Worm (Caenorhabditis elegans): ENCODE data around the gene imp-2.

imp-2 gene

ce11 chrIV:11130774-11131173 lies 12.1 kb upstream of the imp-2 start:
- TF ChIP-seq nhr-84 (tag; optimal IDR thresholded peaks at IDR 0.05) = no peak
- no peak for TF ChIP-seq nhr-237 (tag; optimal IDR thresholded peaks at IDR 0.05)
- no peak for TF ChIP-seq zag-1 (tag; optimal IDR thresholded peaks at IDR 0.05)
- no peak for TF ChIP-seq hlh-17 (GFP tag; optimal IDR thresholded peaks at IDR 0.05; ENCODE audit: borderline replicate concordance)
- peak; percentile 8 for TF ChIP-seq nhr-71 (tag; optimal IDR thresholded peaks at IDR 0.05)
- TF ChIP-seq grh-1 (GFP tag; IDR thresholded peaks at IDR 0.05) = no peak
- no peak for TF ChIP-seq isw-1 (GFP tag; IDR thresholded peaks at IDR 0.05)
- TF ChIP-seq nhr-19 (GFP tag; conservative IDR thresholded peaks at IDR 0.05) = no peak
- no peak for TF ChIP-seq sup-37 (GFP tag; optimal IDR thresholded peaks at IDR 0.05)
- no peak for TF ChIP-seq nhr-85 (tag)
- no peak for TF ChIP-seq vab-15 (tag; optimal IDR thresholded peaks at IDR 0.05)
- no peak for TF ChIP-seq efl-1 (optimal IDR thresholded peaks at IDR 0.05)
- peak in 1 of 2 experiments; percentile 66 for TF ChIP-seq efl-1 (GFP tag; optimal IDR thresholded peaks at IDR 0.05 in 1 of 2)
- TF ChIP-seq pax-3 (tag; optimal IDR thresholded peaks at IDR 0.05) = no peak
- no peak for TF ChIP-seq unc-86 (tag; optimal IDR thresholded peaks at IDR 0.05)
- peak; percentile 31 for TF ChIP-seq rnt-1 (tag; optimal IDR thresholded peaks at IDR 0.05)
- no peak for TF ChIP-seq snu-23 (GFP tag; optimal IDR thresholded peaks at IDR 0.05)
- no peak for TF ChIP-seq ets-5 (GFP tag; IDR thresholded peaks at IDR 0.05)
- peak; percentile 1 for TF ChIP-seq elt-2 (tag; optimal IDR thresholded peaks at IDR 0.05)
- peak in 1 of 2 experiments; percentile 28 for TF ChIP-seq lsy-2 (tag; optimal IDR thresholded peaks at IDR 0.05)

- TF ChIP-seq lin-14 (GFP tag; optimal IDR thresholded peaks at IDR 0.05) (no peak), ceh-82 (tag; optimal IDR thresholded peaks at IDR 0.05) (no peak), nhr-12 (tag; optimal IDR thresholded peaks at IDR 0.05) (no peak), lin-39 (tag; optimal IDR thresholded peaks at IDR 0.05) (no peak), fos-1 (tag; optimal IDR thresholded peaks at IDR 0.05) (no peak), C16A3.4 (tag; optimal IDR thresholded peaks at IDR 0.05) (no peak), efl-3 (GFP tag; optimal IDR thresholded peaks at IDR 0.05) (no peak), sox-4 (tag; optimal IDR thresholded peaks at IDR 0.05) (no peak), ztf-4 (tag; optimal IDR thresholded peaks at IDR 0.05) (no peak), unc-62 (GFP tag; optimal IDR thresholded peaks at IDR 0.05) (no peak), C04F5.9 (tag; optimal IDR thresholded peaks at IDR 0.05) (no peak), dsc-1 (tag; optimal IDR thresholded peaks at IDR 0.05) (no peak), mef-2 (tag; optimal IDR thresholded peaks at IDR 0.05) (no peak), zag-1 (tag; optimal IDR thresholded peaks at IDR 0.05) (no peak), xbp-1 (tag; optimal IDR thresholded peaks at IDR 0.05) (no peak), snpc-4 (tag; optimal IDR thresholded peaks at IDR 0.05) (no peak), lir-3 (tag; optimal IDR thresholded peaks at IDR 0.05; ENCODE audit: poor library complexity) (no peak), aha-1 (tag; optimal IDR thresholded peaks at IDR 0.05) (no peak)
Measured at ce11 chrIV:11126028-11126427, 7.3 kb upstream of the imp-2 start.

ce11 chrIV:11126004-11126027 lies 7.1 kb upstream of the imp-2 start, which contains the start of gene swsn-4:
TSS of gene swsn-4 (plus strand) at chrIV:11126024.
- TF ChIP-seq ceh-82 (tag; optimal IDR thresholded peaks at IDR 0.05) (no peak), C16A3.4 (tag; optimal IDR thresholded peaks at IDR 0.05) (no peak), unc-62 (GFP tag; optimal IDR thresholded peaks at IDR 0.05) (no peak)

- no peak for TF ChIP-seq nhr-77 (tag; optimal IDR thresholded peaks at IDR 0.05)
- TF ChIP-seq egl-27 (tag; optimal IDR thresholded peaks at IDR 0.05) = no peak
- no peak for TF ChIP-seq isw-1 (GFP tag; IDR thresholded peaks at IDR 0.05)
- TF ChIP-seq Y116A8C.19 (tag; optimal IDR thresholded peaks at IDR 0.05; ENCODE audit: borderline replicate concordance) = no peak
- no peak for TF ChIP-seq elt-3 (tag; optimal IDR thresholded peaks at IDR 0.05)
- no peak for TF ChIP-seq egl-13 (tag; optimal IDR thresholded peaks at IDR 0.05)
- no peak for TF ChIP-seq lin-14 (GFP tag; optimal IDR thresholded peaks at IDR 0.05)
- TF ChIP-seq ceh-8 (GFP tag; optimal IDR thresholded peaks at IDR 0.05) = no peak
- TF ChIP-seq lir-3 (tag; optimal IDR thresholded peaks at IDR 0.05; ENCODE audit: poor library complexity) = no peak
- no peak for TF ChIP-seq nhr-12 (tag; optimal IDR thresholded peaks at IDR 0.05)
- TF ChIP-seq hlh-4 (tag; optimal IDR thresholded peaks at IDR 0.05) = no peak
- no peak for TF ChIP-seq fkh-4 (tag; optimal IDR thresholded peaks at IDR 0.05; ENCODE audit: borderline replicate concordance)
- TF ChIP-seq zip-4 (GFP tag; optimal IDR thresholded peaks at IDR 0.05) = no peak
- TF ChIP-seq hpl-2 (GFP tag; optimal IDR thresholded peaks at IDR 0.05) = no peak
- TF ChIP-seq rnt-1 (tag; optimal IDR thresholded peaks at IDR 0.05) = peak; percentile 9
- TF ChIP-seq lin-39 (tag; optimal IDR thresholded peaks at IDR 0.05) = no peak
- TF ChIP-seq pax-3 (tag; optimal IDR thresholded peaks at IDR 0.05) = no peak
- no peak for TF ChIP-seq alr-1 (tag; optimal IDR thresholded peaks at IDR 0.05; ENCODE audit: borderline replicate concordance)
- peak in 1 of 3 experiments; percentile 22 for TF ChIP-seq ceh-82 (tag; optimal IDR thresholded peaks at IDR 0.05)
- TF ChIP-seq mef-2 (tag; optimal IDR thresholded peaks at IDR 0.05) = no peak
- TF ChIP-seq nhr-47 (tag; optimal IDR thresholded peaks at IDR 0.05) = no peak
- TF ChIP-seq snu-23 (GFP tag; optimal IDR thresholded peaks at IDR 0.05) = peak; percentile 25
Measured at ce11 chrIV:11125604-11126003, 6.9 kb upstream of the imp-2 start.
